Fruit fly (Drosophila melanogaster) whole organism, embryonic: ENCODE data around the gene Kpc1.

Source experiments
- B-H1 ChIP-seq: fragments of 200-800 bp; sonication (Bioruptor generic); IDR thresholded peaks from 3 replicates; pipeline ENCODE4 v1.3.6; 2022; ENCODE audit warnings: missing biosample characterization, missing genetic modification characterization
- CG13624 ChIP-seq: fragments of 200-800 bp; sonication (Bioruptor generic); optimal IDR thresholded peaks from 2 replicates; lab custom pipeline; 2016; ENCODE audit warnings: missing biosample characterization, missing genetic modification characterization
- CG1792 ChIP-seq: fragments of 200-800 bp; sonication (Bioruptor generic); optimal IDR thresholded peaks from 2 replicates; lab custom pipeline; 2016; ENCODE audit warnings: missing biosample characterization, missing genetic modification characterization
- CG6854 ChIP-seq: fragments of 200-800 bp; sonication (Bioruptor generic); optimal IDR thresholded peaks from 3 replicates; lab custom pipeline; 2017; ENCODE audit warnings: missing biosample characterization, mild to moderate bottlenecking, missing genetic modification characterization
- CG8478 ChIP-seq: fragments of >200 bp; optimal IDR thresholded peaks from 2 replicates; lab custom pipeline; 2018
- Nf-YC ChIP-seq: fragments of 200-800 bp; optimal IDR thresholded peaks from 3 replicates; lab custom pipeline; 2019; ENCODE audit warnings: missing biosample characterization, mild to moderate bottlenecking, missing genetic modification characterization, moderate library complexity
- fu2 ChIP-seq: fragments of 200-800 bp; sonication (Bioruptor generic); optimal IDR thresholded peaks from 2 replicates; lab custom pipeline; 2016; ENCODE audit warnings: missing biosample characterization, missing genetic modification characterization
- hth ChIP-seq: fragments of >200 bp; optimal IDR thresholded peaks from 2 replicates; lab custom pipeline; 2017; ENCODE audit warnings: inconsistent platforms
- oc ChIP-seq: fragments of 200-800 bp; sonication (Bioruptor generic); optimal IDR thresholded peaks from 2 replicates; lab custom pipeline; 2018; ENCODE audit warnings: missing biosample characterization, mild to moderate bottlenecking, missing genetic modification characterization, moderate library complexity
- pfk ChIP-seq: fragments of 200-800 bp; sonication (Bioruptor generic); optimal IDR thresholded peaks from 2 replicates; lab custom pipeline; 2018; ENCODE audit warnings: missing biosample characterization, mild to moderate bottlenecking, missing genetic modification characterization, moderate library complexity
- phol ChIP-seq: fragments of 200-800 bp; sonication (Bioruptor generic); optimal IDR thresholded peaks from 3 replicates; lab custom pipeline; 2018; ENCODE audit warnings: missing biosample characterization, mild to moderate bottlenecking, missing genetic modification characterization, moderate library complexity

DNA sequence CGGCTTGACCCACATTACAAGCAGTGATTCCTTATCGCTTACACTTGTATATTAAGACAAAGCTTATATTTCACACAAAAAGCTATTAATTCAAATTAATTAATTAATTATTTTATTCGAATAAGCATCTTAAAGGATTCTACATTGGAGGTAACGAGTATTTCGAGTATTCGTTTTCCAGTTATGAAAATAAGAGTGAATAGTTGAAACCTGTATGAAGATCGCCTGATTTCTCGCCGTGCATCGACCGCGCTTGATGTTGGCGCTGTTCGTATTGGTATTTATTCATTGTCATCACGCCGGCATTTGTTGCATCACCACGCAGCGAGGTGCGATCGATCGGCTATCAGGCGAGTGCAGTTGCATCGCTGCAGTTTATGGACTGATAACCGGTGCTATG, 50.5 kb downstream of the Kpc1 start:
- TF ChIP-seq fu2 (GFP tag; lab: Kevin White, UChicago) (no peak), Nf-YC (tag; lab: Kevin White, UChicago) (peak; percentile 4), hth (lab: Kevin White, UChicago) (no peak), CG13624 (GFP tag; lab: Kevin White, UChicago) (no peak), CG6854 (GFP tag; lab: Kevin White, UChicago) (no peak), pfk (GFP tag; lab: Kevin White, UChicago) (no peak), B-H1 (no peak; the same call in 2 of the 3 replicates), oc (tag; lab: Kevin White, UChicago) (peak; percentile 26), CG1792 (GFP tag; lab: Kevin White, UChicago) (no peak), phol (tag; lab: Kevin White, UChicago) (peak; percentile 59), CG8478 (lab: Kevin White, UChicago) (no peak)
